Fruit fly (Drosophila melanogaster) whole organism, wandering third instar larva: Measurements from ENCODE around the gene Duox.

Source experiments
- Hr78 ChIP-seq: fragments of >200 bp; optimal IDR thresholded peaks from 2 replicates; lab custom pipeline; 2017; ENCODE audit warnings: missing biosample characterization, missing genetic modification characterization
- Hr83 ChIP-seq: fragments of 200-300 bp; sonication (Bioruptor generic); optimal IDR thresholded peaks from 2 replicates; lab custom pipeline; 2016; ENCODE audit warnings: missing biosample characterization, mild to moderate bottlenecking, missing genetic modification characterization, moderate library complexity; ENCODE audit not compliant: poor library complexity, severe bottlenecking
- OdsH ChIP-seq: fragments of 200-800 bp; sonication (Bioruptor generic); optimal IDR thresholded peaks from 2 replicates; lab custom pipeline; 2016; ENCODE audit warnings: missing biosample characterization, mild to moderate bottlenecking, missing genetic modification characterization
- brk ChIP-seq: fragments of 200-800 bp; sonication (Bioruptor generic); optimal IDR thresholded peaks from 2 replicates; lab custom pipeline; 2016; ENCODE audit warnings: missing biosample characterization, mild to moderate bottlenecking, missing genetic modification characterization
- h ChIP-seq: fragments of 200-800 bp; sonication (Bioruptor generic); optimal IDR thresholded peaks from 3 replicates; lab custom pipeline; 2016; ENCODE audit warnings: missing biosample characterization, mild to moderate bottlenecking, missing genetic modification characterization
- pan ChIP-seq: fragments of >200 bp; optimal IDR thresholded peaks from 2 replicates; lab custom pipeline; 2017
- woc ChIP-seq: sonication (Bioruptor generic); optimal IDR thresholded peaks from 2 replicates; lab custom pipeline; 2016; ENCODE audit warnings: missing biosample characterization, mild to moderate bottlenecking, missing genetic modification characterization

DNA sequence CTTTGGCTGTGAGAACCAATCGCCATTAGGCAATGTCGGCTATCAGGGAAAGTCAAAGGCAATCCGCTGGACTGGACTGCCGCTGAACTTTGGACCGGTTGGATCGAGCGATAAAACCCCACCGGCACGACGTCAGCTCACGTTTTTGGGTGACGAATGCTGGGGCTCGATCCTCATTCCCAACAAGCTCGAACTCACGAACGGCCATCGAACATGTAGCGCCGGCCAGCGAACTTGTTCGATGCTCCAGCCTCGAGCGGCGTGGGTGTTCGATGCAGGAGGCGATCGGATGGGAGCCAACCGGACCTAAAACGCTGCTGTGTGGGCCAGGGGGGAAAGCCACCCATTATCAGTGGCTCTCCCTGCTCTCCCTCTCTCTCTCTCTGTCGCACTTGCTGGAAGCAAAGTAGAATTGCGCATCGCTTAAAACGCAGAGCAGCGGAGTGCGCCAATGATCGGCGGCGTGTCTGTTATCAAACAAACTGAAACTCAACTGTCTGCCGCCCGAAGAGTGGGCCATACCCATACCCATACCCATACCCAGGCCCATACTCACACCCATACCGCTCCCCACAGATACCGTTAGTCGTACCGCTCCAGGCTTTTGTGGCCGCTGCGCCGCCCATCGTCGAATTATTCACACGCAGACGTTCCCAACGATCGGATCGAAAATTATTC lies 25.3 kb downstream of the Duox start, which contains the start of gene daw:
- TF ChIP-seq Hr78 (GFP tag; lab: Kevin White, UChicago): no peak
- TF ChIP-seq woc (GFP tag; lab: Kevin White, UChicago): no peak
- peak; percentile 15 for TF ChIP-seq OdsH
- no peak for TF ChIP-seq pan (lab: Kevin White, UChicago)
- TF ChIP-seq h: peak; percentile 75
- TF ChIP-seq Hr83 (GFP tag; lab: Kevin White, UChicago): peak; percentile 45
- TF ChIP-seq brk: no peak
